Worm (Caenorhabditis elegans) whole organism, L3 larva: ENCODE measurements around the gene T19D12.4.

ENCODE experiments used
- nfya-1 ChIP-seq: sonication (generic microtip); optimal IDR thresholded peaks from 2 replicates; lab custom pipeline; 2017; ENCODE audit warnings: missing genetic modification characterization, mild to moderate bottlenecking, missing compliant biosample characterization, antibody characterized with exemption, moderate library complexity; ENCODE audit not compliant: insufficient read depth
- nhr-67 ChIP-seq: fragments of 150-350 bp; optimal IDR thresholded peaks from 2 replicates; lab custom pipeline; 2014; ENCODE audit warnings: missing biosample characterization, missing genetic modification characterization

DNA sequence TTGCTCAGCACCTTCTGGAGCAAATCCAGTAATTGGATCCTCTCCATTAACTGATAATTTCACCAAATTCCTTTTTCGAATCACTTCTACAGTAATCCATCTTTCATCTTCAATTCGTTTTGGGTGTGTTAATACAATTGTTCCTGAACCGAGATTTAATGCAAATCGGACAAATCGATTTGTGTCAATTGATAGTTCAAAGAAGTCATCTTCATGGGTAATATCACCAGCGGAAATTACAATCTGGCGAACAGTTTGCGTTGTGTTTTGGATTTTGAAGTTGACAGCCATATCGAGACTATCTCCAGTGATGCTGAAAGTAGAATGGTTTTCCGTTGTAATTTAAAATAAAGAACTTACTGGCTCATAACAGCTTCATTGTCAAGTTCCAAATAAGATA, 6.9 kb downstream of the T19D12.4 start:
- no peak for TF ChIP-seq nhr-67 (tag; lab: Kevin White, UChicago)
- no peak for TF ChIP-seq nfya-1 (tag; lab: Kevin White, UChicago)
